Worm (Caenorhabditis elegans) whole organism, L3 larva: Measurements from ENCODE around the gene F19C6.4.

Experiments
- egl-5 ChIP-seq: fragments of 150-350 bp; optimal IDR thresholded peaks from 2 replicates; lab custom pipeline; 2017; ENCODE audit warnings: missing biosample characterization, missing genetic modification reagents, missing genetic modification characterization, inconsistent platforms
- fos-1 ChIP-seq: fragments of 150-350 bp; optimal IDR thresholded peaks from 2 replicates; lab custom pipeline; 2014; ENCODE audit warnings: missing biosample characterization, missing genetic modification characterization
- lin-15B ChIP-seq: fragments of 150-350 bp; optimal IDR thresholded peaks from 2 replicates; lab custom pipeline; 2014; ENCODE audit warnings: missing biosample characterization, missing genetic modification characterization
- lin-39 ChIP-seq: fragments of 150-350 bp; optimal IDR thresholded peaks from 2 replicates; lab custom pipeline; 2018; ENCODE audit warnings: missing biosample characterization, missing genetic modification reagents, missing genetic modification characterization
- nhr-76 ChIP-seq: fragments of 150-350 bp; sonication (generic microtip); optimal IDR thresholded peaks from 5 replicates; lab custom pipeline; 2014; ENCODE audit warnings: missing biosample characterization, missing genetic modification characterization
- snpc-4 ChIP-seq: fragments of 150-350 bp; optimal IDR thresholded peaks from 2 replicates; lab custom pipeline; 2014; ENCODE audit warnings: missing biosample characterization, missing genetic modification characterization
- ztf-11 ChIP-seq: fragments of 150-350 bp; optimal IDR thresholded peaks from 2 replicates; lab custom pipeline; 2014; ENCODE audit warnings: missing biosample characterization, missing genetic modification characterization
- ztf-4 ChIP-seq: fragments of 150-350 bp; optimal IDR thresholded peaks from 2 replicates; lab custom pipeline; 2014; ENCODE audit warnings: missing biosample characterization, missing genetic modification characterization

DNA sequence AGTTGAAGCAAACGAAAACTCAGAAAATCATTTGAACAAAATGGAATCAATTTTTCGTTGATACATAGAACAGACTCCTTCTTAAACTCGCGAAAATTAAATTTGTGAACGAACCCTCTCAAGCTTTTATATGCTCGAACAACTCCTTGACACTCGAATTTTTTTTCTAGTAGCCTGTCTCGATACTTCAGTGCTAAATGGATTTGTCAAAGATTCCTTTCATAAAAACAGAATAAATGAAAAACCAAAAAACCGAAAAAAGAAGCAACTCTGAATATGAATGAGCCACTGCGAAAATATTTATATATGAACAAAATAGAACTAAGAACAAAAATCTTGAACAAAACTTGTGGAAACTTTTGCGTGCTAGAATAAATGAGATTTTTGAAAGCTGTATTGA, 7.8 kb downstream of the F19C6.4 start:
- no peak for TF ChIP-seq ztf-4
- no peak for TF ChIP-seq snpc-4
- TF ChIP-seq ztf-11, result no peak
- TF ChIP-seq nhr-76 (tag; lab: Kevin White, UChicago), result no peak
- TF ChIP-seq lin-39, result no peak
- TF ChIP-seq egl-5 (tag; lab: Kevin White, UChicago), result no peak
- TF ChIP-seq fos-1 (tag; lab: Kevin White, UChicago), result no peak
- TF ChIP-seq lin-15B (tag; lab: Kevin White, UChicago), result no peak
